Fruit fly (Drosophila melanogaster) whole organism, embryonic: Measurements from ENCODE around the gene lama.

Experiments used
- Abd-B ChIP-seq: fragments of 200-800 bp; sonication (Bioruptor generic); optimal IDR thresholded peaks from 2 replicates; lab custom pipeline; 2018; ENCODE audit warnings: missing biosample characterization, mild to moderate bottlenecking, missing genetic modification characterization, moderate library complexity
- CG10431 ChIP-seq: fragments of 200-800 bp; sonication (Bioruptor generic); optimal IDR thresholded peaks from 3 replicates; lab custom pipeline; 2018; ENCODE audit warnings: missing biosample characterization, mild to moderate bottlenecking, missing genetic modification characterization
- CG12155 ChIP-seq: fragments of 200-800 bp; sonication (Bioruptor generic); optimal IDR thresholded peaks from 3 replicates; lab custom pipeline; 2016; ENCODE audit warnings: missing biosample characterization, missing genetic modification characterization
- CG12659 ChIP-seq: fragments of 200-800 bp; sonication (Bioruptor generic); optimal IDR thresholded peaks from 3 replicates; lab custom pipeline; 2017; ENCODE audit warnings: mild to moderate bottlenecking, missing biosample characterization, missing genetic modification reagents, missing genetic modification characterization
- CG13424 ChIP-seq: fragments of 200-800 bp; sonication (Bioruptor generic); optimal IDR thresholded peaks from 2 replicates; lab custom pipeline; 2019; ENCODE audit warnings: missing biosample characterization, mild to moderate bottlenecking, missing genetic modification characterization, moderate library complexity
- CG15073 ChIP-seq: fragments of 200-800 bp; sonication (Bioruptor generic); optimal IDR thresholded peaks from 2 replicates; lab custom pipeline; 2016; ENCODE audit warnings: missing biosample characterization, missing genetic modification characterization
- CG1602 ChIP-seq: fragments of 200-800 bp; sonication (Bioruptor generic); optimal IDR thresholded peaks from 3 replicates; lab custom pipeline; 2016; ENCODE audit warnings: missing biosample characterization, missing genetic modification characterization
- CG16813 ChIP-seq: fragments of 200-800 bp; sonication (Bioruptor generic); IDR thresholded peaks from 3 replicates; pipeline ENCODE4 v1.3.6; 2022; ENCODE audit warnings: missing biosample characterization, missing genetic modification characterization; ENCODE audit not compliant: partially characterized antibody
- CG17385 ChIP-seq: fragments of 200-800 bp; sonication (Bioruptor generic); optimal IDR thresholded peaks from 3 replicates; lab custom pipeline; 2018; ENCODE audit warnings: missing biosample characterization, mild to moderate bottlenecking, missing genetic modification characterization
- CG2202 ChIP-seq: fragments of 200-800 bp; sonication (Bioruptor generic); optimal IDR thresholded peaks from 2 replicates; lab custom pipeline; 2018; ENCODE audit warnings: missing biosample characterization, mild to moderate bottlenecking, missing genetic modification characterization
- CG30403 ChIP-seq: fragments of 200-800 bp; sonication (Bioruptor generic); optimal IDR thresholded peaks from 3 replicates; lab custom pipeline; 2016; ENCODE audit warnings: missing biosample characterization, missing genetic modification characterization
- CG3407 ChIP-seq: fragments of 200-800 bp; sonication (Bioruptor generic); optimal IDR thresholded peaks from 2 replicates; lab custom pipeline; 2018; ENCODE audit warnings: missing biosample characterization, mild to moderate bottlenecking, missing genetic modification characterization
- CG34422 ChIP-seq: fragments of 200-800 bp; sonication (Bioruptor generic); IDR thresholded peaks from 3 replicates; pipeline ENCODE4 v1.3.6; 2022; ENCODE audit warnings: missing biosample characterization, missing genetic modification characterization
- CG4617 ChIP-seq: fragments of 200-800 bp; sonication (Bioruptor generic); optimal IDR thresholded peaks from 3 replicates; lab custom pipeline; 2016; ENCODE audit warnings: missing biosample characterization, missing genetic modification characterization, borderline replicate concordance
- CG4730 ChIP-seq: fragments of 200-800 bp; sonication (Bioruptor generic); IDR thresholded peaks from 2 replicates; pipeline ENCODE4 v1.3.6; 2022; ENCODE audit warnings: missing biosample characterization, missing genetic modification characterization
- CG6791 ChIP-seq: fragments of 200-800 bp; sonication (Bioruptor generic); IDR thresholded peaks from 3 replicates; pipeline ENCODE4 v1.3.6; 2022; ENCODE audit warnings: missing biosample characterization, missing genetic modification characterization; ENCODE audit not compliant: partially characterized antibody
- CG6854 ChIP-seq: fragments of 200-800 bp; sonication (Bioruptor generic); optimal IDR thresholded peaks from 3 replicates; lab custom pipeline; 2017; ENCODE audit warnings: missing biosample characterization, mild to moderate bottlenecking, missing genetic modification characterization
- CG8089 ChIP-seq: fragments of 200-800 bp; sonication (Bioruptor generic); optimal IDR thresholded peaks from 3 replicates; lab custom pipeline; 2016; ENCODE audit warnings: missing biosample characterization, missing genetic modification characterization
- CG8944 ChIP-seq: fragments of 200-800 bp; sonication (Bioruptor generic); optimal IDR thresholded peaks from 3 replicates; lab custom pipeline; 2016; ENCODE audit warnings: missing biosample characterization, missing genetic modification characterization
- E2f1 ChIP-seq: fragments of 200-800 bp; sonication (Bioruptor generic); IDR thresholded peaks from 2 replicates; pipeline ENCODE4 v1.3.6; 2022; ENCODE audit warnings: missing biosample characterization, missing genetic modification characterization
- Eip74EF ChIP-seq, 2 experiments: fragments of 200-800 bp in 1 of 2; fragments of >200 bp in 1 of 2; sonication (Bioruptor generic) in 1 of 2; optimal IDR thresholded peaks; 2 replicates each; lab custom pipeline; 2017 to 2019; ENCODE audit warnings: missing biosample characterization in 2 of 2, missing genetic modification characterization in 2 of 2, mild to moderate bottlenecking in 1 of 2, moderate library complexity in 1 of 2
- Fer1 ChIP-seq: fragments of 200-800 bp; sonication (Bioruptor generic); optimal IDR thresholded peaks from 2 replicates; lab custom pipeline; 2017; ENCODE audit warnings: missing biosample characterization, mild to moderate bottlenecking, missing genetic modification characterization
- H15 ChIP-seq: fragments of 200-800 bp; sonication (Bioruptor generic); IDR thresholded peaks from 3 replicates; pipeline ENCODE4 v1.3.6; 2022; ENCODE audit warnings: missing biosample characterization, missing genetic modification characterization
- H2.0 ChIP-seq: fragments of 200-800 bp; sonication (Bioruptor generic); IDR thresholded peaks from 2 replicates; pipeline ENCODE4 v1.3.6; 2022; ENCODE audit warnings: missing biosample characterization, missing genetic modification characterization
- Lpt ChIP-seq: fragments of >200 bp; optimal IDR thresholded peaks from 2 replicates; lab custom pipeline; 2018; ENCODE audit warnings: missing biosample characterization, missing genetic modification characterization
- Vsx1 ChIP-seq: fragments of 200-800 bp; sonication (Bioruptor generic); optimal IDR thresholded peaks from 2 replicates; lab custom pipeline; 2017; ENCODE audit warnings: missing biosample characterization, mild to moderate bottlenecking, missing genetic modification characterization, missing genetic modification reagents
- ap ChIP-seq: fragments of 200-800 bp; sonication (Bioruptor generic); IDR thresholded peaks from 2 replicates; pipeline ENCODE4 v1.3.6; 2022; ENCODE audit warnings: missing biosample characterization, missing genetic modification characterization
- ase ChIP-seq: fragments of 200-800 bp; sonication (Bioruptor generic); IDR thresholded peaks from 3 replicates; pipeline ENCODE4 v1.3.6; 2022; ENCODE audit warnings: missing biosample characterization, missing genetic modification characterization
- ash1 ChIP-seq: fragments of 200-800 bp; sonication (Bioruptor generic); optimal IDR thresholded peaks from 2 replicates; lab custom pipeline; 2018; ENCODE audit warnings: missing biosample characterization, mild to moderate bottlenecking, missing genetic modification characterization
- bowl ChIP-seq: fragments of 200-800 bp; sonication (Bioruptor generic); IDR thresholded peaks from 2 replicates; pipeline ENCODE4 v1.3.6; 2022; ENCODE audit warnings: missing biosample characterization, missing genetic modification characterization
- cad ChIP-seq: fragments of >200 bp; optimal IDR thresholded peaks from 2 replicates; lab custom pipeline; 2017; ENCODE audit warnings: missing biosample characterization, missing genetic modification characterization
- chm ChIP-seq: fragments of 200-800 bp; sonication (Bioruptor generic); IDR thresholded peaks from 2 replicates; pipeline ENCODE4 v1.3.6; 2022; ENCODE audit warnings: missing biosample characterization, missing genetic modification characterization
- danr ChIP-seq: fragments of 200-800 bp; sonication (Bioruptor generic); IDR thresholded peaks from 2 replicates; pipeline ENCODE4 v1.3.6; 2022; ENCODE audit warnings: missing biosample characterization, missing genetic modification characterization
- dmrt11E ChIP-seq: fragments of 200-800 bp; sonication (Bioruptor generic); optimal IDR thresholded peaks from 3 replicates; lab custom pipeline; 2018; ENCODE audit warnings: missing biosample characterization, mild to moderate bottlenecking, missing genetic modification characterization, moderate library complexity
- eyg ChIP-seq: fragments of 200-800 bp; sonication (Bioruptor generic); optimal IDR thresholded peaks from 3 replicates; lab custom pipeline; 2016; ENCODE audit warnings: missing biosample characterization, missing genetic modification characterization
- fru ChIP-seq: fragments of >200 bp; optimal IDR thresholded peaks from 2 replicates; lab custom pipeline; 2017
- grn ChIP-seq: fragments of 200-800 bp; sonication (Bioruptor generic); optimal IDR thresholded peaks from 3 replicates; lab custom pipeline; 2017; ENCODE audit warnings: missing biosample characterization, missing genetic modification characterization
- gt ChIP-seq: fragments of 200-800 bp; sonication (Bioruptor generic); IDR thresholded peaks from 2 replicates; pipeline ENCODE4 v1.3.6; 2022; ENCODE audit warnings: missing biosample characterization, missing genetic modification characterization
- ken ChIP-seq: fragments of 200-800 bp; sonication (Bioruptor generic); IDR thresholded peaks from 3 replicates; pipeline ENCODE4 v1.3.6; 2022; ENCODE audit warnings: missing biosample characterization, missing genetic modification characterization
- pb ChIP-seq: fragments of 200-800 bp; sonication (Bioruptor generic); optimal IDR thresholded peaks from 3 replicates; lab custom pipeline; 2016; ENCODE audit warnings: missing biosample characterization, missing genetic modification characterization
- pfk ChIP-seq: fragments of 200-800 bp; sonication (Bioruptor generic); optimal IDR thresholded peaks from 2 replicates; lab custom pipeline; 2018; ENCODE audit warnings: missing biosample characterization, mild to moderate bottlenecking, missing genetic modification characterization, moderate library complexity
- sd ChIP-seq: fragments of 200-800 bp; sonication (Bioruptor generic); optimal IDR thresholded peaks from 3 replicates; lab custom pipeline; 2018; ENCODE audit warnings: missing biosample characterization, mild to moderate bottlenecking, missing genetic modification characterization, moderate library complexity
- sens ChIP-seq: fragments of 200-800 bp; sonication (Bioruptor generic); peaks from one replicate; lab custom pipeline; 2016; ENCODE audit warnings: missing biosample characterization, missing genetic modification characterization
- sens-2 ChIP-seq: fragments of 200-800 bp; sonication (Bioruptor generic); IDR thresholded peaks from 2 replicates; pipeline ENCODE4 v1.3.6; 2022; ENCODE audit warnings: missing biosample characterization, missing genetic modification characterization
- sima ChIP-seq: fragments of 200-800 bp; sonication (Bioruptor generic); optimal IDR thresholded peaks from 2 replicates; lab custom pipeline; 2016; ENCODE audit warnings: missing biosample characterization, missing genetic modification characterization
- slbo ChIP-seq: fragments of 200-800 bp; sonication (Bioruptor generic); IDR thresholded peaks from 2 replicates; pipeline ENCODE4 v1.3.6; 2022; ENCODE audit warnings: missing biosample characterization, missing genetic modification characterization
- sob ChIP-seq: fragments of 200-800 bp; sonication (Bioruptor generic); IDR thresholded peaks from 2 replicates; pipeline ENCODE4 v1.3.6; 2022; ENCODE audit warnings: missing biosample characterization, missing genetic modification characterization
- tup ChIP-seq: fragments of 200-800 bp; sonication (Bioruptor generic); optimal IDR thresholded peaks from 2 replicates; lab custom pipeline; 2016; ENCODE audit warnings: missing biosample characterization, mild to moderate bottlenecking, missing genetic modification characterization, moderate library complexity
- wor ChIP-seq: fragments of 200-800 bp; sonication (Bioruptor generic); IDR thresholded peaks from 2 replicates; pipeline ENCODE4 v1.3.6; 2022; ENCODE audit warnings: missing biosample characterization, missing genetic modification characterization
- zf30C ChIP-seq: fragments of 200-800 bp; sonication (Bioruptor generic); optimal IDR thresholded peaks from 3 replicates; lab custom pipeline; 2018; ENCODE audit warnings: missing biosample characterization, mild to moderate bottlenecking, missing genetic modification characterization

Gene lama

dm6 chr3L:5360039-5360988, 4.6 kb upstream of the lama start, which contains the start of gene Cyt-c1 (continued):
- TF ChIP-seq eyg = no peak
- no peak for TF ChIP-seq CG4730 (GFP tag; lab: Robert Waterston, UW)
- TF ChIP-seq Lpt = no peak
- TF ChIP-seq Fer1 = no peak
- no peak for TF ChIP-seq danr (GFP tag; lab: Robert Waterston, UW)
- TF ChIP-seq CG4617 (GFP tag; lab: Kevin White, UChicago) = peak; percentile 53
- TF ChIP-seq ase (GFP tag; lab: Robert Waterston, UW) = no peak
- TF ChIP-seq CG6854 (GFP tag; lab: Kevin White, UChicago) = no peak
- peak; percentile 3 for TF ChIP-seq fru (lab: Kevin White, UChicago)
- TF ChIP-seq H15 = no peak
- TF ChIP-seq CG6791 = peak; percentile 63; the same call in 2 of the 3 replicates
- TF ChIP-seq ap = no peak
- TF ChIP-seq tup = no peak
- no peak for TF ChIP-seq CG8089 (GFP tag; lab: Kevin White, UChicago)
- peak; percentile 0 for TF ChIP-seq CG10431 (GFP tag; lab: Kevin White, UChicago)
- TF ChIP-seq E2f1 (GFP tag; lab: Robert Waterston, UW) = no peak
- no peak for TF ChIP-seq cad (GFP tag; lab: Kevin White, UChicago)
- no peak for TF ChIP-seq gt
- no peak for TF ChIP-seq sens (GFP tag; lab: Kevin White, UChicago)
- no peak for TF ChIP-seq CG1602
- no peak for TF ChIP-seq sd (tag; lab: Kevin White, UChicago)
- TF ChIP-seq CG17385 (GFP tag; lab: Kevin White, UChicago) = peak; percentile 95
- no peak for TF ChIP-seq ash1 (GFP tag; lab: Kevin White, UChicago)
- no peak for TF ChIP-seq pb
- no peak for TF ChIP-seq zf30C (GFP tag; lab: Kevin White, UChicago)
- peak; percentile 58 for TF ChIP-seq CG16813 (GFP tag; lab: Robert Waterston, UW)
- no peak for TF ChIP-seq sima (GFP tag; lab: Kevin White, UChicago)
- no peak for TF ChIP-seq CG12659
- TF ChIP-seq sob (GFP tag; lab: Robert Waterston, UW) = no peak
- TF ChIP-seq bowl = no peak; the same call in 1 of the 2 replicates
- TF ChIP-seq pfk (GFP tag; lab: Kevin White, UChicago) = no peak
- no peak for TF ChIP-seq CG2202 (tag; lab: Kevin White, UChicago)
- TF ChIP-seq CG3407 (GFP tag; lab: Kevin White, UChicago) = no peak
- no peak for TF ChIP-seq dmrt11E (tag; lab: Kevin White, UChicago)
- no peak for TF ChIP-seq CG8944 (GFP tag; lab: Kevin White, UChicago)
- peak; percentile 85; the same call in 2 of the 3 replicates for TF ChIP-seq CG34422
- peak; percentile 16; the same call in 1 of the 2 replicates for TF ChIP-seq chm (GFP tag; lab: Robert Waterston, UW)
- no peak for TF ChIP-seq H2.0 (GFP tag; lab: Robert Waterston, UW)
- no peak for TF ChIP-seq sens-2 (GFP tag; lab: Robert Waterston, UW)
- no peak for TF ChIP-seq ken (GFP tag; lab: Robert Waterston, UW)
- no peak for TF ChIP-seq Eip74EF (GFP tag; optimal IDR thresholded peaks at IDR 0.05; lab: Kevin White, UChicago)
- TF ChIP-seq Abd-B (GFP tag; lab: Kevin White, UChicago) = no peak
- peak; percentile 98 for TF ChIP-seq CG12155 (GFP tag; lab: Kevin White, UChicago)
- TF ChIP-seq CG30403 (GFP tag; lab: Kevin White, UChicago) = peak; percentile 12
- TF ChIP-seq CG15073 = no peak
- TF ChIP-seq slbo (GFP tag; lab: Robert Waterston, UW) = peak; percentile 54
- no peak for TF ChIP-seq Vsx1 (GFP tag; lab: Kevin White, UChicago)
- peak; percentile 23 for TF ChIP-seq grn
- no peak for TF ChIP-seq CG13424 (tag; lab: Kevin White, UChicago)
- no peak for TF ChIP-seq wor
